Worm (Caenorhabditis elegans) whole organism, midembryonic: ENCODE results near the gene lido-7.

Source experiments
- cog-1 ChIP-seq: sonication (generic microtip); optimal IDR thresholded peaks from 2 replicates; lab custom pipeline; 2016; ENCODE audit warnings: missing genetic modification characterization, missing compliant biosample characterization
- flt-1 ChIP-seq: fragments of 200-800 bp; sonication (Bioruptor generic); IDR thresholded peaks from 2 replicates; pipeline ENCODE4 v1.3.6; 2022; ENCODE audit warnings: missing genetic modification characterization, missing compliant biosample characterization
- klf-2 ChIP-seq: fragments of 200-800 bp; sonication (Bioruptor generic); conservative IDR thresholded peaks from 2 replicates; pipeline ENCODE4 v1.3.6; 2022; ENCODE audit warnings: missing genetic modification reagents, missing genetic modification characterization, missing compliant biosample characterization
- med-1 ChIP-seq: sonication (generic microtip); optimal IDR thresholded peaks from 2 replicates; lab custom pipeline; 2017; ENCODE audit warnings: missing genetic modification characterization, mild to moderate bottlenecking, missing compliant biosample characterization, antibody characterized with exemption, missing genetic modification reagents; ENCODE audit not compliant: insufficient read depth
- ref-1 ChIP-seq: fragments of 200-800 bp; sonication (Bioruptor generic); conservative IDR thresholded peaks from 2 replicates; pipeline ENCODE4 v1.3.6; 2022; ENCODE audit warnings: missing genetic modification reagents, missing genetic modification characterization, missing compliant biosample characterization
- tab-1 ChIP-seq: fragments of 200-800 bp; sonication (Bioruptor generic); IDR thresholded peaks from 2 replicates; pipeline ENCODE4 v1.3.6; 2022; ENCODE audit warnings: missing genetic modification characterization, missing compliant biosample characterization
- ztf-29 ChIP-seq: fragments of 200-800 bp; sonication (Bioruptor generic); IDR thresholded peaks from 2 replicates; pipeline ENCODE4 v1.3.6; 2022; ENCODE audit warnings: missing genetic modification reagents, missing genetic modification characterization, missing compliant biosample characterization

ce11 chrII:2946438-2946837 is 41.7 kb upstream of the lido-7 start, which contains the start of gene srw-79:
- TF ChIP-seq med-1, result no peak
- no peak for TF ChIP-seq tab-1 (GFP tag; lab: Robert Waterston, UW)
- TF ChIP-seq flt-1 (GFP tag; lab: Robert Waterston, UW), result no peak
- TF ChIP-seq ref-1 (GFP tag; lab: Robert Waterston, UW), result no peak
- TF ChIP-seq klf-2, result no peak
- no peak for TF ChIP-seq ztf-29
- no peak for TF ChIP-seq cog-1 (tag; lab: Kevin White, UChicago)
